Fruit fly (Drosophila melanogaster) whole organism, embryonic: ENCODE results near the gene CG32281.

Source experiments
- Abd-B ChIP-seq: fragments of 200-800 bp; sonication (Bioruptor generic); optimal IDR thresholded peaks from 2 replicates; lab custom pipeline; 2018; ENCODE audit warnings: missing biosample characterization, mild to moderate bottlenecking, missing genetic modification characterization, moderate library complexity
- BEAF-32 ChIP-seq: fragments of 200-800 bp; sonication (Bioruptor generic); optimal IDR thresholded peaks from 3 replicates; lab custom pipeline; 2017; ENCODE audit warnings: missing biosample characterization, missing genetic modification characterization, mild to moderate bottlenecking, moderate library complexity, missing genetic modification reagents
- CG11456 ChIP-seq: fragments of 200-800 bp; sonication (Bioruptor generic); IDR thresholded peaks from 3 replicates; pipeline ENCODE4 v1.3.6; 2022; ENCODE audit warnings: missing biosample characterization, missing genetic modification characterization
- CG17385 ChIP-seq: fragments of 200-800 bp; sonication (Bioruptor generic); optimal IDR thresholded peaks from 3 replicates; lab custom pipeline; 2018; ENCODE audit warnings: missing biosample characterization, mild to moderate bottlenecking, missing genetic modification characterization
- CG1792 ChIP-seq: fragments of 200-800 bp; sonication (Bioruptor generic); optimal IDR thresholded peaks from 2 replicates; lab custom pipeline; 2016; ENCODE audit warnings: missing biosample characterization, missing genetic modification characterization
- CG18599 ChIP-seq: fragments of 200-800 bp; sonication (Bioruptor generic); optimal IDR thresholded peaks from 3 replicates; lab custom pipeline; 2017; ENCODE audit warnings: missing biosample characterization, missing genetic modification characterization, mild to moderate bottlenecking, moderate library complexity, missing genetic modification reagents
- CG2202 ChIP-seq: fragments of 200-800 bp; sonication (Bioruptor generic); optimal IDR thresholded peaks from 2 replicates; lab custom pipeline; 2018; ENCODE audit warnings: missing biosample characterization, mild to moderate bottlenecking, missing genetic modification characterization
- CG31365 ChIP-seq: fragments of 200-800 bp; sonication (Bioruptor generic); optimal IDR thresholded peaks from 2 replicates; lab custom pipeline; 2018; ENCODE audit warnings: missing biosample characterization, mild to moderate bottlenecking, missing genetic modification characterization
- CG3281 ChIP-seq: fragments of 200-800 bp; sonication (Bioruptor generic); optimal IDR thresholded peaks from 3 replicates; lab custom pipeline; 2017; ENCODE audit warnings: missing biosample characterization, mild to moderate bottlenecking, missing genetic modification characterization
- CG34422 ChIP-seq: fragments of 200-800 bp; sonication (Bioruptor generic); IDR thresholded peaks from 3 replicates; pipeline ENCODE4 v1.3.6; 2022; ENCODE audit warnings: missing biosample characterization, missing genetic modification characterization
- CG43689 ChIP-seq: fragments of 200-800 bp; sonication (Bioruptor generic); IDR thresholded peaks from 2 replicates; pipeline ENCODE4 v1.3.6; 2022; ENCODE audit warnings: missing biosample characterization, missing genetic modification characterization
- CG4404 ChIP-seq: fragments of 200-800 bp; sonication (Bioruptor generic); IDR thresholded peaks from 2 replicates; pipeline ENCODE4 v1.3.6; 2022; ENCODE audit warnings: missing biosample characterization, missing genetic modification characterization
- CG4820 ChIP-seq: fragments of 200-800 bp; sonication (Bioruptor generic); optimal IDR thresholded peaks from 3 replicates; lab custom pipeline; 2016; ENCODE audit warnings: missing biosample characterization, missing genetic modification characterization
- CG6654 ChIP-seq: fragments of 200-800 bp; sonication (Bioruptor generic); optimal IDR thresholded peaks from 2 replicates; lab custom pipeline; 2017; ENCODE audit warnings: missing biosample characterization, mild to moderate bottlenecking, missing genetic modification characterization
- Chrac-16 ChIP-seq: fragments of 200-800 bp; sonication (Bioruptor generic); optimal IDR thresholded peaks from 3 replicates; lab custom pipeline; 2016; ENCODE audit warnings: missing biosample characterization, missing genetic modification characterization
- Deaf1 ChIP-seq: fragments of 200-800 bp; optimal IDR thresholded peaks from 3 replicates; lab custom pipeline; 2019; ENCODE audit warnings: missing biosample characterization, mild to moderate bottlenecking, missing genetic modification characterization, moderate library complexity
- Dip2 ChIP-seq: fragments of 200-800 bp; sonication (Bioruptor generic); IDR thresholded peaks from 2 replicates; pipeline ENCODE4 v1.3.6; 2022; ENCODE audit warnings: missing biosample characterization, missing genetic modification characterization
- Drgx ChIP-seq: fragments of 200-800 bp; sonication (Bioruptor generic); IDR thresholded peaks from 2 replicates; pipeline ENCODE4 v1.3.6; 2022; ENCODE audit warnings: missing biosample characterization, missing genetic modification characterization
- E2f2 ChIP-seq: fragments of 200-800 bp; sonication (Bioruptor generic); IDR thresholded peaks from 2 replicates; pipeline ENCODE4 v1.3.6; 2022; ENCODE audit warnings: missing biosample characterization, missing genetic modification characterization
- Ets65A ChIP-seq: fragments of 200-800 bp; sonication (Bioruptor generic); peaks from one replicate; lab custom pipeline; 2016; ENCODE audit warnings: missing biosample characterization, missing genetic modification characterization
- Hmr ChIP-seq: fragments of 200-800 bp; sonication (Bioruptor generic); optimal IDR thresholded peaks from 3 replicates; lab custom pipeline; 2017; ENCODE audit warnings: mild to moderate bottlenecking, missing biosample characterization, missing genetic modification reagents, missing genetic modification characterization
- NC2β ChIP-seq: fragments of 200-800 bp; sonication (Bioruptor generic); optimal IDR thresholded peaks from 2 replicates; lab custom pipeline; 2016; ENCODE audit warnings: missing biosample characterization, missing genetic modification characterization
- Nf-YA ChIP-seq: fragments of 200-800 bp; sonication (Bioruptor generic); IDR thresholded peaks from 2 replicates; pipeline ENCODE4 v1.3.6; 2022; ENCODE audit warnings: missing biosample characterization, missing genetic modification characterization
- Oaz ChIP-seq: fragments of 200-800 bp; sonication (Bioruptor generic); IDR thresholded peaks from 2 replicates; pipeline ENCODE4 v1.3.6; 2022; ENCODE audit warnings: missing biosample characterization, missing genetic modification characterization
- Ptx1 ChIP-seq: fragments of 200-800 bp; sonication (Bioruptor generic); IDR thresholded peaks from 2 replicates; pipeline ENCODE4 v1.3.6; 2022; ENCODE audit warnings: missing biosample characterization, missing genetic modification characterization
- Ssrp ChIP-seq: fragments of 200-800 bp; sonication (Bioruptor generic); optimal IDR thresholded peaks from 2 replicates; lab custom pipeline; 2018; ENCODE audit warnings: missing biosample characterization, mild to moderate bottlenecking, missing genetic modification characterization, moderate library complexity
- bowl ChIP-seq: fragments of 200-800 bp; sonication (Bioruptor generic); IDR thresholded peaks from 2 replicates; pipeline ENCODE4 v1.3.6; 2022; ENCODE audit warnings: missing biosample characterization, missing genetic modification characterization
- cwo ChIP-seq: fragments of 200-800 bp; sonication (Bioruptor generic); optimal IDR thresholded peaks from 3 replicates; lab custom pipeline; 2017; ENCODE audit warnings: missing biosample characterization, missing genetic modification characterization, mild to moderate bottlenecking, moderate library complexity, missing genetic modification reagents
- dm ChIP-seq: fragments of 200-800 bp; sonication (Bioruptor generic); optimal IDR thresholded peaks from 3 replicates; lab custom pipeline; 2016; ENCODE audit warnings: missing biosample characterization, missing genetic modification characterization
- dpn ChIP-seq, 2 experiments: fragments of 200-800 bp; sonication (Bioruptor generic); optimal IDR thresholded peaks; 3 replicates each; lab custom pipeline; 2016; ENCODE audit warnings: missing biosample characterization in 2 of 2, missing genetic modification characterization in 2 of 2
- eve ChIP-seq, 2 experiments: fragments of >200 bp; optimal IDR thresholded peaks; 2 replicates each; lab custom pipeline; 2017; ENCODE audit warnings: missing biosample characterization in 2 of 2, missing genetic modification characterization in 2 of 2
- hbn ChIP-seq: fragments of 200-800 bp; sonication (Bioruptor generic); IDR thresholded peaks from 2 replicates; pipeline ENCODE4 v1.3.6; 2022; ENCODE audit warnings: missing biosample characterization, missing genetic modification characterization; ENCODE audit not compliant: partially characterized antibody
- jigr1 ChIP-seq: fragments of 200-800 bp; sonication (Bioruptor generic); IDR thresholded peaks from 3 replicates; pipeline ENCODE4 v1.3.6; 2022; ENCODE audit warnings: missing biosample characterization, missing genetic modification characterization
- kah ChIP-seq: fragments of 200-800 bp; sonication (Bioruptor generic); optimal IDR thresholded peaks from 2 replicates; lab custom pipeline; 2018; ENCODE audit warnings: missing biosample characterization, mild to moderate bottlenecking, missing genetic modification characterization
- kni ChIP-seq: fragments of 200-800 bp; sonication (Bioruptor generic); optimal IDR thresholded peaks from 3 replicates; lab custom pipeline; 2017; ENCODE audit warnings: mild to moderate bottlenecking, missing biosample characterization, missing genetic modification reagents, missing genetic modification characterization
- lola ChIP-seq, 3 experiments: fragments of >200 bp in 2 of 3; fragments of 200-800 bp in 1 of 3; sonication (Bioruptor generic) in 1 of 3; optimal IDR thresholded peaks; 2 replicates each; lab custom pipeline; 2017 to 2019; ENCODE audit warnings: missing biosample characterization in 3 of 3, missing genetic modification characterization in 3 of 3, mild to moderate bottlenecking in 1 of 3, moderate library complexity in 1 of 3
- nau ChIP-seq: fragments of 200-800 bp; sonication (Bioruptor generic); optimal IDR thresholded peaks from 3 replicates; lab custom pipeline; 2017; ENCODE audit warnings: missing biosample characterization, mild to moderate bottlenecking, missing genetic modification characterization, missing genetic modification reagents
- nom ChIP-seq: fragments of 200-800 bp; sonication (Bioruptor generic); optimal IDR thresholded peaks from 2 replicates; lab custom pipeline; 2017; ENCODE audit warnings: missing biosample characterization, missing genetic modification characterization, mild to moderate bottlenecking, moderate library complexity, missing genetic modification reagents
- oc ChIP-seq: fragments of 200-800 bp; sonication (Bioruptor generic); optimal IDR thresholded peaks from 2 replicates; lab custom pipeline; 2018; ENCODE audit warnings: missing biosample characterization, mild to moderate bottlenecking, missing genetic modification characterization, moderate library complexity
- odd ChIP-seq: fragments of 200-800 bp; sonication (Bioruptor generic); optimal IDR thresholded peaks from 2 replicates; lab custom pipeline; 2017; ENCODE audit warnings: missing biosample characterization, mild to moderate bottlenecking, missing genetic modification characterization
- peb ChIP-seq: fragments of 200-800 bp; sonication (Bioruptor generic); IDR thresholded peaks from 2 replicates; pipeline ENCODE4 v1.3.6; 2022; ENCODE audit warnings: missing biosample characterization, missing genetic modification characterization
- pfk ChIP-seq: fragments of 200-800 bp; sonication (Bioruptor generic); optimal IDR thresholded peaks from 2 replicates; lab custom pipeline; 2018; ENCODE audit warnings: missing biosample characterization, mild to moderate bottlenecking, missing genetic modification characterization, moderate library complexity
- phol ChIP-seq: fragments of 200-800 bp; sonication (Bioruptor generic); optimal IDR thresholded peaks from 3 replicates; lab custom pipeline; 2018; ENCODE audit warnings: missing biosample characterization, mild to moderate bottlenecking, missing genetic modification characterization, moderate library complexity
- pzg ChIP-seq: fragments of 200-800 bp; sonication (Bioruptor generic); optimal IDR thresholded peaks from 3 replicates; lab custom pipeline; 2018; ENCODE audit warnings: missing biosample characterization, mild to moderate bottlenecking, missing genetic modification characterization, moderate library complexity
- seq ChIP-seq: fragments of 200-800 bp; sonication (Bioruptor generic); IDR thresholded peaks from 2 replicates; pipeline ENCODE4 v1.3.6; 2022; ENCODE audit warnings: missing biosample characterization, missing genetic modification characterization
- sima ChIP-seq: fragments of 200-800 bp; sonication (Bioruptor generic); optimal IDR thresholded peaks from 2 replicates; lab custom pipeline; 2016; ENCODE audit warnings: missing biosample characterization, missing genetic modification characterization
- slou ChIP-seq: fragments of 200-800 bp; sonication (Bioruptor generic); optimal IDR thresholded peaks from 3 replicates; lab custom pipeline; 2016; ENCODE audit warnings: missing biosample characterization, missing genetic modification characterization
- slp2 ChIP-seq: fragments of 200-800 bp; sonication (Bioruptor generic); optimal IDR thresholded peaks from 2 replicates; lab custom pipeline; 2016; ENCODE audit warnings: missing biosample characterization, missing genetic modification characterization
- tin ChIP-seq: fragments of 200-800 bp; sonication (Bioruptor generic); optimal IDR thresholded peaks from 3 replicates; lab custom pipeline; 2016; ENCODE audit warnings: missing biosample characterization, missing genetic modification characterization
- twi ChIP-seq: fragments of 200-800 bp; optimal IDR thresholded peaks from 2 replicates; lab custom pipeline; 2019; ENCODE audit warnings: missing biosample characterization, mild to moderate bottlenecking, missing genetic modification characterization, moderate library complexity
- vfl ChIP-seq: fragments of 200-800 bp; sonication (Bioruptor generic); optimal IDR thresholded peaks from 2 replicates; lab custom pipeline; 2016; ENCODE audit warnings: missing biosample characterization, missing genetic modification characterization

CG32281 gene

dm6 chr3L:3194059-3194458 is 24.9 kb downstream of the CG32281 start (continued):
- TF ChIP-seq sima (GFP tag; lab: Kevin White, UChicago) (no peak), CG11456 (peak; percentile 91), vfl (GFP tag; lab: Kevin White, UChicago) (peak; percentile 41), slp2 (GFP tag; lab: Kevin White, UChicago) (peak; percentile 50), CG31365 (tag; lab: Kevin White, UChicago) (peak; percentile 72), CG1792 (GFP tag; lab: Kevin White, UChicago) (peak; percentile 50), cwo (GFP tag; lab: Kevin White, UChicago) (peak; percentile 89), dpn (GFP tag; optimal IDR thresholded peaks at IDR 0.05; lab: Kevin White, UChicago) (peak; percentile 40 to 92), E2f2 (GFP tag; lab: Robert Waterston, UW) (peak; percentile 72), CG34422 (GFP tag; lab: Robert Waterston, UW) (peak; percentile 97), seq (GFP tag; lab: Robert Waterston, UW) (peak; percentile 95), pfk (GFP tag; lab: Kevin White, UChicago) (peak; percentile 2), Ssrp (tag; lab: Kevin White, UChicago) (peak; percentile 91), Abd-B (peak; percentile 88), Drgx (GFP tag; lab: Robert Waterston, UW) (peak; percentile 99), Dip2 (GFP tag; lab: Robert Waterston, UW) (peak; percentile 43; the same call in 1 of the 2 replicates), CG18599 (GFP tag; lab: Kevin White, UChicago) (peak; percentile 96), twi (tag; lab: Kevin White, UChicago) (peak; percentile 77), CG17385 (peak; percentile 92), hbn (no peak), CG4404 (GFP tag; lab: Robert Waterston, UW) (peak; percentile 86), CG4820 (GFP tag; lab: Kevin White, UChicago) (peak; percentile 87), Ptx1 (GFP tag; lab: Robert Waterston, UW) (peak; percentile 95), kah (GFP tag; lab: Kevin White, UChicago) (peak; percentile 88), CG3281 (GFP tag; lab: Kevin White, UChicago) (peak; percentile 93), lola (GFP tag; optimal IDR thresholded peaks at IDR 0.05; lab: Kevin White, UChicago) (peak in 1 of 3 experiments; percentile 88), dm (GFP tag; lab: Kevin White, UChicago) (no peak), pzg (GFP tag; lab: Kevin White, UChicago) (peak; percentile 12), kni (GFP tag; lab: Kevin White, UChicago) (peak; percentile 4), slou (GFP tag; lab: Kevin White, UChicago) (no peak), Nf-YA (peak; percentile 88), Ets65A (GFP tag; lab: Kevin White, UChicago) (peak; percentile 37), odd (peak; percentile 86), bowl (GFP tag; lab: Robert Waterston, UW) (peak; percentile 83; the same call in 1 of the 2 replicates), nau (GFP tag; lab: Kevin White, UChicago) (peak; percentile 90)

DNA sequence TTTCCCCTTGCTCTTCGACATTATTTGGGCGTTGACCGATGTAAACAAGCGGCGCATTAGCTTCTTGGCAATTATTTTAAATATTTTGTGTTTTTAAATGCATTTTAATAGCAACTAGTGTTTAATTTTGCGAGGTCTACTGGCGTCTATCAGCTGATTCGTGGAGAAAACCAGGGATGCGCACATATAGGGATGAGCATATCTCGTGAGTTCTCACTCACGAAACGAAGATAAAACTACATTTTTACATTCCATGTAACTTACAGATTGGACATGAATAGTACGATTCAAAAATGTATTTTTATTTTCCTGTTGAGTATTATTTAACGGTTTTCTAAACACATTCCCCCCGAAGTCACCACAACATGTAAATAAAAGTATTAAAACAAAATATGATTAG is 28.3 kb downstream of the CG32281 start, which contains the start of gene CG14966:
Gene CG14966 (minus strand): TSS at position 168 of the 400 bp plus-strand sequence.
- peak; percentile 27 for TF ChIP-seq Hmr
- no peak for TF ChIP-seq Oaz (GFP tag; lab: Robert Waterston, UW)
- TF ChIP-seq jigr1 (GFP tag; lab: Robert Waterston, UW): no peak
- TF ChIP-seq twi (tag; lab: Kevin White, UChicago): no peak
- no peak for TF ChIP-seq CG2202 (tag; lab: Kevin White, UChicago)
- TF ChIP-seq Deaf1 (tag; lab: Kevin White, UChicago): peak; percentile 0
- TF ChIP-seq peb (GFP tag; lab: Robert Waterston, UW): no peak
- TF ChIP-seq Chrac-16 (GFP tag; lab: Kevin White, UChicago): peak; percentile 4
- TF ChIP-seq tin: peak; percentile 39
- no peak for TF ChIP-seq CG6654
- peak; percentile 11 for TF ChIP-seq NC2β (GFP tag; lab: Kevin White, UChicago)
- no peak for TF ChIP-seq oc (tag; lab: Kevin White, UChicago)
- TF ChIP-seq nom: peak; percentile 33
- TF ChIP-seq CG43689: no peak
- TF ChIP-seq phol: peak; percentile 35
- TF ChIP-seq eve (GFP tag; optimal IDR thresholded peaks at IDR 0.05; lab: Kevin White, UChicago): no peak
- TF ChIP-seq BEAF-32 (GFP tag; lab: Kevin White, UChicago): peak; percentile 90
